Worm (Caenorhabditis elegans): ENCODE data around the gene F55C9.5.
"Not testable (repeated sequence)": the region's sequence is repeated elsewhere in the genome, so short reads cannot be mapped to it uniquely, and the experiment has no call there.

F55C9.5 gene

ce11 chrV:19293025-19293424 is at the start of gene F55C9.5:
TSS of gene F55C9.5 (minus strand) at chrV:19293125.
- TF ChIP-seq W03F9.2 (tag; optimal IDR thresholded peaks at IDR 0.05) (no peak), him-1 (tag; optimal IDR thresholded peaks at IDR 0.05) (no peak), dao-5 (tag; optimal IDR thresholded peaks at IDR 0.05) (no peak)

ce11 chrV:19337333-19337732 is 44.4 kb upstream of the F55C9.5 start:
- TF ChIP-seq him-1 (tag; optimal IDR thresholded peaks at IDR 0.05) (no peak), W03F9.2 (tag; optimal IDR thresholded peaks at IDR 0.05) (no peak), dao-5 (tag; optimal IDR thresholded peaks at IDR 0.05) (no peak)

ce11 chrV:19329263-19329662 is 36.3 kb upstream of the F55C9.5 start, which contains the start of gene fbxb-65:
TSS of gene fbxb-65 (plus strand) at chrV:19329563.
- no peak for TF ChIP-seq him-1 (tag; optimal IDR thresholded peaks at IDR 0.05)
- TF ChIP-seq W03F9.2 (tag; optimal IDR thresholded peaks at IDR 0.05) = no peak
- no peak for TF ChIP-seq dao-5 (tag; optimal IDR thresholded peaks at IDR 0.05)

ce11 chrV:19325436-19325835 is 32.5 kb upstream of the F55C9.5 start:
- TF ChIP-seq W03F9.2 (tag; optimal IDR thresholded peaks at IDR 0.05) (no peak), dao-5 (tag; optimal IDR thresholded peaks at IDR 0.05) (no peak), him-1 (tag; optimal IDR thresholded peaks at IDR 0.05) (no peak)

ce11 chrV:19322387-19322786 is 29.5 kb upstream of the F55C9.5 start, which contains the start of gene C43D7.4:
TSS of gene C43D7.4 (minus strand) at chrV:19322487.
- TF ChIP-seq W03F9.2 (tag; optimal IDR thresholded peaks at IDR 0.05) (no peak), him-1 (tag; optimal IDR thresholded peaks at IDR 0.05) (no peak), dao-5 (tag; optimal IDR thresholded peaks at IDR 0.05) (no peak)

ce11 chrV:19320385-19320784 is 27.5 kb upstream of the F55C9.5 start, which contains the start of gene sdz-6:
TSS of gene sdz-6 (plus strand) at chrV:19320613.
- TF ChIP-seq W03F9.2 (tag; optimal IDR thresholded peaks at IDR 0.05) (no peak), him-1 (tag; optimal IDR thresholded peaks at IDR 0.05) (no peak), dao-5 (tag; optimal IDR thresholded peaks at IDR 0.05) (no peak)

ce11 chrV:19319460-19319995 is 26.6 kb upstream of the F55C9.5 start, which contains the start of gene C43D7.7:
TSS of gene C43D7.7 (minus strand) at chrV:19319510.
- TF ChIP-seq him-1 (tag; optimal IDR thresholded peaks at IDR 0.05) (no peak), dao-5 (tag; optimal IDR thresholded peaks at IDR 0.05) (no peak)

- not testable (repeated sequence) for TF ChIP-seq him-1, dao-5, W03F9.2 (tag; optimal IDR thresholded peaks at IDR 0.05)
Measured at ce11 chrV:19317058-19317457, 24.1 kb upstream of the F55C9.5 start, which contains the start of gene srh-208. TSS of gene srh-208 (plus strand) at chrV:19317358.

ce11 chrV:19312975-19313374 is 20.1 kb upstream of the F55C9.5 start, which contains the start of gene fbxb-64:
TSS of gene fbxb-64 (plus strand) at chrV:19313275.
- no peak for TF ChIP-seq W03F9.2 (tag; optimal IDR thresholded peaks at IDR 0.05)
- no peak for TF ChIP-seq dao-5 (tag; optimal IDR thresholded peaks at IDR 0.05)
- TF ChIP-seq him-1 (tag; optimal IDR thresholded peaks at IDR 0.05) = no peak

ce11 chrV:19311391-19311790 is 18.5 kb upstream of the F55C9.5 start, which contains the start of gene C43D7.8:
TSS of gene C43D7.8 (minus strand) at chrV:19311491.
- no peak for TF ChIP-seq dao-5 (tag; optimal IDR thresholded peaks at IDR 0.05)
- no peak for TF ChIP-seq W03F9.2 (tag; optimal IDR thresholded peaks at IDR 0.05)
- TF ChIP-seq him-1 (tag; optimal IDR thresholded peaks at IDR 0.05) = no peak

ce11 chrV:19309591-19309990 is 16.7 kb upstream of the F55C9.5 start, which contains the start of gene F55C9.11:
TSS of gene F55C9.11 (minus strand) at chrV:19309691.
- no peak for TF ChIP-seq W03F9.2 (tag; optimal IDR thresholded peaks at IDR 0.05)
- no peak for TF ChIP-seq dao-5 (tag; optimal IDR thresholded peaks at IDR 0.05)
- no peak for TF ChIP-seq him-1 (tag; optimal IDR thresholded peaks at IDR 0.05)

- TF ChIP-seq W03F9.2 (tag; optimal IDR thresholded peaks at IDR 0.05) (no peak), dao-5 (tag; optimal IDR thresholded peaks at IDR 0.05) (no peak), him-1 (tag; optimal IDR thresholded peaks at IDR 0.05) (no peak)
Measured at ce11 chrV:19308137-19308536, 15.2 kb upstream of the F55C9.5 start.

ce11 chrV:19306906-19307305 is 14.0 kb upstream of the F55C9.5 start, which contains the start of gene F55C9.15:
TSS of gene F55C9.15 (minus strand) at chrV:19307006.
- no peak for TF ChIP-seq W03F9.2 (tag; optimal IDR thresholded peaks at IDR 0.05)
- TF ChIP-seq him-1 (tag; optimal IDR thresholded peaks at IDR 0.05) = no peak
- TF ChIP-seq dao-5 (tag; optimal IDR thresholded peaks at IDR 0.05) = no peak

- no peak for TF ChIP-seq him-1 (tag; optimal IDR thresholded peaks at IDR 0.05)
- no peak for TF ChIP-seq dao-5 (tag; optimal IDR thresholded peaks at IDR 0.05)
- TF ChIP-seq W03F9.2 (tag; optimal IDR thresholded peaks at IDR 0.05) = no peak
Measured at ce11 chrV:19303589-19304174, 10.8 kb upstream of the F55C9.5 start, which contains the start of the genes fbxb-63 and fbxb-61. TSS of gene fbxb-63 (minus strand) at chrV:19303730. TSS of gene fbxb-61 (plus strand) at chrV:19304124.

Data from whole organism, L4/young adult.